Worm (Caenorhabditis elegans) whole organism, mixed stage, embryonic: ENCODE measurements around the gene rnr-2.

Experiments
- ceh-39 ChIP-seq: fragments of 150-350 bp; optimal IDR thresholded peaks from 2 replicates; lab custom pipeline; 2014; ENCODE audit warnings: missing biosample characterization, missing genetic modification characterization
- elt-1 ChIP-seq: sonication (generic microtip); optimal IDR thresholded peaks from 2 replicates; lab custom pipeline; 2017; ENCODE audit warnings: missing genetic modification characterization, mild to moderate bottlenecking, missing compliant biosample characterization, antibody characterized with exemption, moderate library complexity, borderline replicate concordance; ENCODE audit not compliant: insufficient read depth
- elt-3 ChIP-seq: fragments of 150-350 bp; optimal IDR thresholded peaks from 2 replicates; lab custom pipeline; 2014; ENCODE audit warnings: missing biosample characterization, missing genetic modification characterization
- flh-1 ChIP-seq: fragments of 200-800 bp; sonication (Bioruptor generic); optimal IDR thresholded peaks from 2 replicates; lab custom pipeline; 2018; ENCODE audit warnings: mild to moderate bottlenecking, missing genetic modification characterization, moderate library complexity, missing compliant biosample characterization
- nhr-2 ChIP-seq: fragments of 150-350 bp; optimal IDR thresholded peaks from 2 replicates; lab custom pipeline; 2014; ENCODE audit warnings: missing biosample characterization, missing genetic modification characterization
- nhr-28 ChIP-seq: fragments of 150-350 bp; optimal IDR thresholded peaks from 2 replicates; lab custom pipeline; 2014; ENCODE audit warnings: missing biosample characterization, missing genetic modification characterization
- snpc-4 ChIP-seq: fragments of 150-350 bp; optimal IDR thresholded peaks from 2 replicates; lab custom pipeline; 2014; ENCODE audit warnings: missing biosample characterization, missing genetic modification characterization
- unc-39 ChIP-seq: fragments of 150-350 bp; optimal IDR thresholded peaks from 2 replicates; lab custom pipeline; 2014; ENCODE audit warnings: missing biosample characterization, missing genetic modification characterization
- unc-62 ChIP-seq: fragments of 150-350 bp; optimal IDR thresholded peaks from 2 replicates; lab custom pipeline; 2014; ENCODE audit warnings: missing biosample characterization, missing genetic modification reagents, missing genetic modification characterization
- ztf-11 ChIP-seq: fragments of 150-350 bp; optimal IDR thresholded peaks from 2 replicates; lab custom pipeline; 2014; ENCODE audit warnings: missing biosample characterization, missing genetic modification characterization

ce11 chrIII:4099884-4100596, 5.3 kb upstream of the rnr-2 start:
- no peak for TF ChIP-seq ztf-11
- no peak for TF ChIP-seq nhr-2 (tag; lab: Kevin White, UChicago)
- TF ChIP-seq nhr-28 (tag; lab: Kevin White, UChicago): no peak
- peak; percentile 3 for TF ChIP-seq elt-1 (tag; lab: Kevin White, UChicago)
- peak; percentile 45 for TF ChIP-seq unc-62
- TF ChIP-seq ceh-39 (tag; lab: Kevin White, UChicago): no peak
- no peak for TF ChIP-seq elt-3
- TF ChIP-seq unc-39 (tag; lab: Kevin White, UChicago): no peak
- no peak for TF ChIP-seq snpc-4
- TF ChIP-seq flh-1: no peak
